Worm (Caenorhabditis elegans) whole organism, early embryonic: ENCODE measurements around the gene swd-2.2.

Experiments
- B0310.2 ChIP-seq: sonication (generic microtip); optimal IDR thresholded peaks from 2 replicates; lab custom pipeline; 2016; ENCODE audit warnings: mild to moderate bottlenecking, missing genetic modification characterization, missing compliant biosample characterization
- F13C5.2 ChIP-seq: sonication (generic microtip); optimal IDR thresholded peaks from 2 replicates; lab custom pipeline; 2017; ENCODE audit warnings: mild to moderate bottlenecking, missing genetic modification characterization, inconsistent platforms, missing compliant biosample characterization
- aly-1 ChIP-seq: sonication (generic microtip); optimal IDR thresholded peaks from 2 replicates; lab custom pipeline; 2016; ENCODE audit warnings: missing genetic modification characterization, missing compliant biosample characterization
- ama-1 ChIP-seq: fragments of 150-350 bp; optimal IDR thresholded peaks from 2 replicates; lab custom pipeline; 2014
- ceh-13 ChIP-seq: fragments of 200-800 bp; sonication (Bioruptor generic); optimal IDR thresholded peaks from 2 replicates; lab custom pipeline; 2018; ENCODE audit warnings: mild to moderate bottlenecking, missing genetic modification characterization, missing compliant biosample characterization
- ceh-36 ChIP-seq: sonication (generic microtip); optimal IDR thresholded peaks from 2 replicates; lab custom pipeline; 2016; ENCODE audit warnings: missing genetic modification characterization, inconsistent platforms, missing compliant biosample characterization
- ets-7 ChIP-seq: sonication (generic microtip); optimal IDR thresholded peaks from 2 replicates; lab custom pipeline; 2016; ENCODE audit warnings: missing genotype, missing genetic modification characterization, missing compliant biosample characterization
- flt-1 ChIP-seq: fragments of 200-800 bp; sonication (Bioruptor generic); IDR thresholded peaks from 2 replicates; pipeline ENCODE4 v1.3.6; 2022; ENCODE audit warnings: missing genetic modification characterization, missing compliant biosample characterization
- hmbx-1 ChIP-seq: sonication (generic microtip); optimal IDR thresholded peaks from 2 replicates; lab custom pipeline; 2016; ENCODE audit warnings: mild to moderate bottlenecking, missing genetic modification characterization, missing compliant biosample characterization
- hmg-4 ChIP-seq: fragments of 200-800 bp; sonication (Bioruptor generic); optimal IDR thresholded peaks from 2 replicates; lab custom pipeline; 2018; ENCODE audit warnings: mild to moderate bottlenecking, missing genetic modification characterization, missing compliant biosample characterization
- hnd-1 ChIP-seq: sonication (generic microtip); optimal IDR thresholded peaks from 2 replicates; lab custom pipeline; 2016; ENCODE audit warnings: missing genetic modification characterization, missing compliant biosample characterization
- pes-1 ChIP-seq: fragments of 200-800 bp; sonication (Bioruptor generic); IDR thresholded peaks from 2 replicates; pipeline ENCODE4 v1.3.6; 2022; ENCODE audit warnings: missing genetic modification reagents, missing genetic modification characterization, missing compliant biosample characterization
- scrt-1 ChIP-seq: fragments of 200-800 bp; sonication (Bioruptor generic); IDR thresholded peaks from 2 replicates; pipeline ENCODE4 v1.3.6; 2022; ENCODE audit warnings: missing genetic modification characterization, missing compliant biosample characterization
- sea-1 ChIP-seq: fragments of 200-800 bp; sonication (Bioruptor generic); conservative IDR thresholded peaks from 2 replicates; pipeline ENCODE4 v1.3.6; 2022; ENCODE audit warnings: missing genetic modification characterization, missing compliant biosample characterization
- tbx-11 ChIP-seq: fragments of 200-800 bp; sonication (Bioruptor generic); IDR thresholded peaks from 2 replicates; pipeline ENCODE4 v1.3.6; 2022; ENCODE audit warnings: missing genetic modification characterization, missing compliant biosample characterization
- tbx-37 ChIP-seq: fragments of 200-800 bp; sonication (Bioruptor generic); conservative IDR thresholded peaks from 2 replicates; pipeline ENCODE4 v1.3.6; 2022; ENCODE audit warnings: missing genetic modification reagents, missing genetic modification characterization, missing compliant biosample characterization
- tra-4 ChIP-seq: sonication (generic microtip); optimal IDR thresholded peaks from 2 replicates; lab custom pipeline; 2017; ENCODE audit warnings: missing genetic modification characterization, missing compliant biosample characterization

The swd-2.2 gene

DNA sequence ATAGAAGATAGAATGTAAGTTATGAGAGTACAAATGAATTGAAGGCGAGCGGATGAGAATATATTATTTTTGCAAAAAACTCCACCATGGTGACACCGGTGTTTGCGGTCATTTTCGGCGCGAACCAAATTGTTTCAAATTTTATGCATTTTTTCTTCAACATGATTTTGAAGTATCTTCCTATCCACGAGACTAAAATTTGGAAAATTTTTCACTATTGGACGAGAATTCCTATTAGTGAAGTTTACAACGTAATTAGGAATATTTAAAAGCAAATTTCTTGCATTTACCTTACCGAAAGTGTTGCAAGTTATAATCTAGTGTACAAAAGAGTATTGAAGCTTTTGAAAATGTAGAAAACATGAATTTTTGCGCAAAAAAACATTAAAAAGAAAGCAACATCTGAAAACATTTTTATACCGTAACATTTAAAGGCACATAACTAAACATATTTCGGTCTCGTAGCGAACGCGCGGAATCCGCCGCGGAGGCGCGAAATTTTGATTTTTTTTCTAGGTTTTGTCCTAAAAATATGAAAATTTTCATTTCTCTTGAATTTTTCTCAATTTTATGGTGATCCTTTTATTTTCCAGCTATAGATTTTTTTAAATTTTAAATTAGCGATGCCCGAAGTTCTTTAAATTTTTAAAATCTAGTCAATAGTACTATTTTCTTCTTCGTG, 22.4 kb downstream of the swd-2.2 start, which contains the start of gene sgo-1:
Gene sgo-1, minus strand, starts transcription at position 51 of the 682 bp plus-strand sequence.
- no peak for TF ChIP-seq ceh-36 (tag; lab: Kevin White, UChicago)
- no peak for TF ChIP-seq pes-1
- TF ChIP-seq sea-1 (GFP tag; lab: Robert Waterston, UW), result no peak
- no peak for TF ChIP-seq scrt-1 (GFP tag; lab: Robert Waterston, UW)
- no peak for TF ChIP-seq aly-1
- TF ChIP-seq tbx-37 (GFP tag; lab: Robert Waterston, UW), result no peak

DNA sequence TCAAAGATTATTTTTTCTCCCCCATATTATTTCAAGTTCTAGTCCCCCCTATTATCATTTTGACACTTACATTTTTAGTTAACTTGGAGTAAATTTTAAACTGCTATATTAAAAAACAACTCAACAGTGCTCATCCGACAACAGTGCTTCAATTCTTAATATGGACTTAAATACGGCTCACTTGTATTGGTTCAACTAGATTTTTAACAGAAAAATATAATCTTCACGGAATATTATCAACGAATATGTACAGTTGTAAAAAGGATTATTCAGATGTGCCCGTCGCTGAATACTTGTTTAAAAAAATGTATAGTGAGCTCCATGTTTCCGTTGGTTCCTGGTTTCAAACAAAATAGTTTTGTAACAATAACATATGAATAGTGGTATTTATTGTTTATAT, 26.1 kb downstream of the swd-2.2 start:
- TF ChIP-seq ets-7 (tag; lab: Kevin White, UChicago) (no peak), ceh-13 (GFP tag; lab: Kevin White, UChicago) (no peak), B0310.2 (tag; lab: Kevin White, UChicago) (no peak), tra-4 (tag; lab: Kevin White, UChicago) (no peak), ceh-36 (tag; lab: Kevin White, UChicago) (no peak), flt-1 (GFP tag; lab: Robert Waterston, UW) (no peak), aly-1 (no peak), pes-1 (no peak), hmbx-1 (tag; lab: Kevin White, UChicago) (no peak), tbx-11 (no peak), hmg-4 (GFP tag; lab: Kevin White, UChicago) (no peak), scrt-1 (GFP tag; lab: Robert Waterston, UW) (no peak)

DNA sequence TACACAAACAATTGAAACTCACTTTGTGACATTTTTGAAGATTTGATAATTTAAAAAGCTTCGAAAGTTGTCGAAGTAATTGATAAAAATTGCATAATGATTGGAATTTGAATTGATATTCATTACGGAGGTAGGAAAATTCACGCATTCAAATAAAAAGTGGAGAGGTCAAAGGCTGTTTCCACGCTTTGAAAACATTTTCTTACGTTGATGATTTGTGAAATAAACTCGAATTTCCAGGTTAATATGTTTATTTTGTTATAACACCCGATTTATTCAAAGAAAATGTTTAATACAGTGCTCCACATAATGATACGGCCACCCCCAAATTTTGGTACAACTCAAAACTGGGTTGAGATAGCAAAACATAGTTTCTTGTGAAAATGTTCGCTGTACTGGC, 29.0 kb downstream of the swd-2.2 start, which contains the start of gene C33H5.16:
Gene C33H5.16, minus strand, starts transcription at position 101 of the 400 bp plus-strand sequence.
- TF ChIP-seq tbx-11 (no peak), hmg-4 (GFP tag; lab: Kevin White, UChicago) (no peak), ceh-13 (GFP tag; lab: Kevin White, UChicago) (no peak), scrt-1 (GFP tag; lab: Robert Waterston, UW) (no peak), hmbx-1 (tag; lab: Kevin White, UChicago) (no peak), ets-7 (tag; lab: Kevin White, UChicago) (no peak), F13C5.2 (no peak), B0310.2 (tag; lab: Kevin White, UChicago) (no peak), ama-1 (lab: Kevin White, UChicago) (no peak), ceh-36 (tag; lab: Kevin White, UChicago) (no peak), tbx-37 (GFP tag; lab: Robert Waterston, UW) (no peak), pes-1 (no peak), aly-1 (no peak), flt-1 (GFP tag; lab: Robert Waterston, UW) (no peak)

DNA sequence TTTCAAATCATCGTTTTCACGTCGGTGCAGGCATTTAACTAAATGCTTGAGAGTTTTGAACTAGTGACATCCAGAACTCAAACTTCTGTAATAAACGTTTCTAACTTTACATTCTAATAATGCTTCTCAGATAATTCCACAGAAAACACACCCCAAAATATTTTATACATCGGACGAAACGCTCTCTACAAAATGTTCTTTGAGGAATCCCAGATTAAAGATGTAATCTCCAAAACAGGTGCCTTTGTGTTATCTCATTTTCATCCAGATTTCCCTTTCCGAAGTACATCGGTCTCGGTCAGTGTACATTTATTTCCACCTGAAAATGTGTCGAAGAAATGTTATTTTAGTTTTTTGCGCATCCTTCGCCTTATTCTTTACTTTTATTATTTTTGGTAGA, 30.5 kb downstream of the swd-2.2 start, which contains the start of gene C33H5.2:
Gene C33H5.2, plus strand, starts transcription at position 301 of the 400 bp plus-strand sequence.
- TF ChIP-seq aly-1 (no peak), tbx-11 (no peak), flt-1 (GFP tag; lab: Robert Waterston, UW) (no peak), ama-1 (lab: Kevin White, UChicago) (no peak), ets-7 (tag; lab: Kevin White, UChicago) (no peak), hmg-4 (GFP tag; lab: Kevin White, UChicago) (no peak), scrt-1 (GFP tag; lab: Robert Waterston, UW) (no peak), ceh-36 (tag; lab: Kevin White, UChicago) (no peak), tra-4 (tag; lab: Kevin White, UChicago) (no peak), hmbx-1 (tag; lab: Kevin White, UChicago) (no peak), hnd-1 (tag; lab: Kevin White, UChicago) (no peak), F13C5.2 (no peak), B0310.2 (tag; lab: Kevin White, UChicago) (no peak), pes-1 (no peak), ceh-13 (GFP tag; lab: Kevin White, UChicago) (no peak), tbx-37 (GFP tag; lab: Robert Waterston, UW) (no peak), sea-1 (GFP tag; lab: Robert Waterston, UW) (no peak)

DNA sequence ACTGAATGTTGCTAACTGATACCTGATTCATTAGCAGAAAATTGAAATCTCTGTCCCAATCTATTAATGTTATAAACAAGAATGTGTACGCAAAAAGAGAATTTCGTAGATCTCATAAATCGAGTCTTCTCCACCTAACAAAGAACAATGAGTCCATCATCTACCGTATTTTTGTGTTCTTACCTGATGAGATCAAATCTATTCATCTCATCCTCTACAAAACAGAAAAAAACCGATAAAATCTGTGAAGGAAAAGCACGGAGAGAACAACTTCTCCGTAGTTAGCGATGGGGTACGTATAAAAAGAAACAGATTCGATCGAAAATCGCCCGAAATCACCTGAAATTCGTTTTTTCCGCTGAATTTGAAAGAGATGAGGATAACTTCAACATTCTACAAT, 34.4 kb downstream of the swd-2.2 start, which contains the start of gene C33H5.1:
Gene C33H5.1, plus strand, starts transcription at position 330 of the 400 bp plus-strand sequence.
- TF ChIP-seq sea-1 (GFP tag; lab: Robert Waterston, UW), result no peak
- TF ChIP-seq scrt-1 (GFP tag; lab: Robert Waterston, UW), result no peak
- no peak for TF ChIP-seq ama-1 (lab: Kevin White, UChicago)
- TF ChIP-seq aly-1, result no peak
- TF ChIP-seq F13C5.2, result no peak
- TF ChIP-seq ceh-13 (GFP tag; lab: Kevin White, UChicago), result no peak
- TF ChIP-seq ceh-36 (tag; lab: Kevin White, UChicago), result no peak
- TF ChIP-seq hnd-1 (tag; lab: Kevin White, UChicago), result no peak
- TF ChIP-seq hmbx-1 (tag; lab: Kevin White, UChicago), result no peak
- TF ChIP-seq hmg-4 (GFP tag; lab: Kevin White, UChicago), result no peak
- TF ChIP-seq tra-4 (tag; lab: Kevin White, UChicago), result no peak
- TF ChIP-seq tbx-37 (GFP tag; lab: Robert Waterston, UW), result no peak
- TF ChIP-seq tbx-11, result no peak
- no peak for TF ChIP-seq pes-1
- no peak for TF ChIP-seq B0310.2 (tag; lab: Kevin White, UChicago)

DNA sequence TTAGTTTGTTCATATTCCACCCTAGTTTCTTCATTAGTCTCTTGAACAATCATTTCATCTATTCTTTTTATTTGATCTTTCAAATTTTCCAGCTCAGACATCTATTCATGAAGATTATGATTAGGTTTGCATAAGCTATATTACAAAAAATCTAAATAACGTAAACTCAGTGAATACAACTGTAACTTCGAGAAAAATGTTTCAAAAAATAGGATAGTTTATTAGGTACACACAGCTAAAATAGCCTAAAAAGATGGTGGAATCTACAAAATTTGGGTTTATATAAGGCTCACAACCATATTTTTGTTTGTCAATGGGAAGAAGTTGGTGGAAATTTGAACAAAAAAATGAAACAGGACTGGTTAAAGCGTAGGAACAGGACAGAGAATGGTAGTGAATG, 38.5 kb downstream of the swd-2.2 start, which contains the start of gene zgpa-1:
Gene zgpa-1, minus strand, starts transcription at position 101 of the 400 bp plus-strand sequence.
- TF ChIP-seq flt-1 (GFP tag; lab: Robert Waterston, UW) (no peak), pes-1 (no peak), hnd-1 (tag; lab: Kevin White, UChicago) (no peak)

DNA sequence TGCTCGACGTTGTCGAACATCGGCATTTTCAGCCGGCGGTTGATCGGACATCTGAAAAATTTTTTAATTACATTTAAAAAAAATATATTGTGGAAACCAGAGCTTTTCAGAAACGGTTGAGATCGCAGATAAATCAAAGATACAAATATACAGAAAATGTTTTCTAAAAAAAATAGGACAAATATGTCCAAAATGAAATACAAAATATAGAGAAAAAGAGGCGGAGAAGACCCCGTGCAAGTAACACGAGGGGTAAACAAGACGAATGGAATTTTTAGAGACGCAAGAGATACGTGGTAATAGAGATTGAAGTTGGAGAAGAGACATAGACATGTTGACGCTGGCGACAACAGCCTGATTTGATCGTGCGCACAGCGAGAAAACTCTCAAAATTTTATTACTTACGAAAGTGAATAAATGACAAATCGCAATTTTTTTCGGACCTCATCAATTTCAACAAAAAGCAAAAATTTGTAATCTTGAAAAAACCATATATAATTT, 41.5 kb downstream of the swd-2.2 start, which contains the start of gene cdgs-1:
Gene cdgs-1, minus strand, starts transcription at position 51 of the 501 bp plus-strand sequence.
- TF ChIP-seq hmbx-1 (tag; lab: Kevin White, UChicago), result no peak
- no peak for TF ChIP-seq ceh-13 (GFP tag; lab: Kevin White, UChicago)
- no peak for TF ChIP-seq tbx-11
